Worm (Caenorhabditis elegans): ENCODE results near the gene nas-31.
A peak's percentile ranks its signal among the peaks of the same experiment; 100 is the strongest.

The nas-31 gene

DNA sequence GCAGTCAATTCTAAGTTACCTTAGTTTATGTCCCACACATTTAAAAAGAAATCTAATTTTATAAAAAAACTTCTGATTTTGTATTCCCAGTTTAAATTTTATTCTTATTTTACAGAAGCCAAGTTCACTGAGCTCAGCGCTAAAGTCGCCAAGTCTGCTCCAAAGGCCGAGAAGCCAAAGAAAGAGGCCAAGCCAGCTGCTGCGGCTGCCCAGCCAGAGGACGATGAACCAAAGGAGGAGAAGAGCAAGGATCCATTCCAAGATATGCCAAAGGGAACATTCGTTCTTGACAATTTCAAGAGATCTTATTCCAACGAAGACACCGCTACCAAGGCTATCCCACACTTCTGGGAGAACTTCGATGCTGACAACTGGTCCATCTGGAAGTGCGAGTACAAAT lies 45.2 kb upstream of the nas-31 start (continued):
- TF ChIP-seq attf-3 (GFP tag; conservative IDR thresholded peaks at IDR 0.05) (no peak), snpc-4 (GFP tag; optimal IDR thresholded peaks at IDR 0.05) (no peak), snpc-4 (tag; optimal IDR thresholded peaks at IDR 0.05) (peak in 1 of 4 experiments; percentile 54), ztf-22 (GFP tag; optimal IDR thresholded peaks at IDR 0.05) (no peak), snpc-1.3 (tag; optimal IDR thresholded peaks at IDR 0.05; ENCODE audit: insufficient read depth) (no peak), ceh-40 (GFP tag; IDR thresholded peaks at IDR 0.05) (no peak), ceh-79 (tag; optimal IDR thresholded peaks at IDR 0.05) (no peak), F37B4.10 (GFP tag; IDR thresholded peaks at IDR 0.05) (no peak), die-1 (tag; optimal IDR thresholded peaks at IDR 0.05) (no peak), Y53G8AR.9 (GFP tag; conservative IDR thresholded peaks at IDR 0.05) (no peak), sptf-2 (GFP tag; optimal IDR thresholded peaks at IDR 0.05) (no peak), lin-54 (GFP tag; optimal IDR thresholded peaks at IDR 0.05) (no peak), Y67H2A.10 (GFP tag; conservative IDR thresholded peaks at IDR 0.05) (no peak), lin-40 (tag; optimal IDR thresholded peaks at IDR 0.05) (no peak), ceh-58 (GFP tag; IDR thresholded peaks at IDR 0.05) (no peak), repo-1 (tag; optimal IDR thresholded peaks at IDR 0.05) (peak; percentile 8), dpff-1 (tag; optimal IDR thresholded peaks at IDR 0.05) (no peak), madf-3 (GFP tag; IDR thresholded peaks at IDR 0.05) (peak; percentile 14; the same call in 1 of the 2 replicates), Y95B8A.8 (GFP tag; IDR thresholded peaks at IDR 0.05) (no peak), chd-7 (tag; optimal IDR thresholded peaks at IDR 0.05) (peak; percentile 37), F23B12.7 (tag; optimal IDR thresholded peaks at IDR 0.05; ENCODE audit: insufficient read depth) (no peak), B0336.3 (GFP tag; IDR thresholded peaks at IDR 0.05) (0 out of 2 replicates have a peak, but pooled peaks have one; percentile 53), cebp-1 (GFP tag; IDR thresholded peaks at IDR 0.05) (no peak), cebp-1 (tag; optimal IDR thresholded peaks at IDR 0.05) (no peak), nfya-1 (tag; optimal IDR thresholded peaks at IDR 0.05; ENCODE audit: borderline replicate concordance, insufficient read depth) (no peak), akir-1 (GFP tag; optimal IDR thresholded peaks at IDR 0.05) (no peak), F10E7.11 (tag; optimal IDR thresholded peaks at IDR 0.05) (no peak), lin-35 (GFP tag; optimal IDR thresholded peaks at IDR 0.05) (no peak), ztf-25 (GFP tag; IDR thresholded peaks at IDR 0.05) (no peak), fkh-3 (tag; optimal IDR thresholded peaks at IDR 0.05) (no peak), bed-2 (GFP tag; IDR thresholded peaks at IDR 0.05) (no peak), dpl-1 (GFP tag; optimal IDR thresholded peaks at IDR 0.05) (no peak), xnd-1 (tag; optimal IDR thresholded peaks at IDR 0.05) (no peak), nfyb-1 (GFP tag; IDR thresholded peaks at IDR 0.05) (0 out of 2 replicates have a peak, but pooled peaks have one; percentile 23), F57C9.4 (tag; optimal IDR thresholded peaks at IDR 0.05) (no peak), ceh-91 (GFP tag; IDR thresholded peaks at IDR 0.05) (no peak), mel-28 (tag; optimal IDR thresholded peaks at IDR 0.05; ENCODE audit: borderline replicate concordance) (no peak), F52B5.7 (tag; optimal IDR thresholded peaks at IDR 0.05) (no peak)

DNA sequence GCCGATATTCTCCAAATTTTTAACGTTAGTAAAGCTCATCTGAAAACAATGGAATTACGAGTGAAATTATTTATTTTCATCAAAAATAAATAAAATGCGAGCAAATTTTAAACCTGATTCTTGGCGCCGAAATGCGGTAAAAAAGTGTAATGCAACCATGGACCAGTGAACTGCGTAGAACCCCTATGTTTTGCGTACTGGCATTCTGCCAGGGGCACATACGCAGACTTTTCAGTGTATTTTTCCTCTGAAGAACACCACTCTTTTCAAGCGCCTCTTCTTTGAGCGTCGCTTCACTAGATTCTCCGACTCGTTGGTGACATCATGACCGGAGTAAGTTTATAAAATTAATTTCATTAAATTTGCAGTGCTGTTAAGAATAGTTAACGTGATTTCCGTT lies 43.9 kb upstream of the nas-31 start, which contains the start of the genes ctf-4 and eef-1G:
TSS of gene ctf-4 (minus strand) at position 39 of the 400 bp plus-strand sequence.
TSS of gene eef-1G (plus strand) at position 219 of the 400 bp plus-strand sequence.
- peak; percentile 61; the same call in 1 of the 2 replicates for TF ChIP-seq cebp-1 (GFP tag; IDR thresholded peaks at IDR 0.05)
- TF ChIP-seq cebp-1 (tag; optimal IDR thresholded peaks at IDR 0.05) = peak; percentile 88
- peak; percentile 82 for TF ChIP-seq D2030.7 (GFP tag; IDR thresholded peaks at IDR 0.05)
- TF ChIP-seq ceh-79 (tag; optimal IDR thresholded peaks at IDR 0.05) = no peak
- no peak for TF ChIP-seq B0261.1 (tag; optimal IDR thresholded peaks at IDR 0.05)
- TF ChIP-seq lir-1 (GFP tag; conservative IDR thresholded peaks at IDR 0.05) = peak; percentile 75
- 0 out of 2 replicates have a peak, but pooled peaks have one; percentile 7 for TF ChIP-seq aptf-2 (GFP tag; conservative IDR thresholded peaks at IDR 0.05)
- peak; percentile 77 for TF ChIP-seq ceh-100 (GFP tag; IDR thresholded peaks at IDR 0.05)
- TF ChIP-seq lin-26 (GFP tag; IDR thresholded peaks at IDR 0.05) = peak; percentile 55; the same call in 1 of the 2 replicates
- TF ChIP-seq ceh-27 (GFP tag; optimal IDR thresholded peaks at IDR 0.05) = peak; percentile 93
- no peak for TF ChIP-seq Y53F4B.3 (GFP tag; IDR thresholded peaks at IDR 0.05)
- no peak for TF ChIP-seq bed-1 (GFP tag; IDR thresholded peaks at IDR 0.05)
- TF ChIP-seq lin-54 (GFP tag; optimal IDR thresholded peaks at IDR 0.05) = peak; percentile 95
- peak; percentile 78 for TF ChIP-seq somi-1 (GFP tag; optimal IDR thresholded peaks at IDR 0.05)
- TF ChIP-seq snpc-4 (GFP tag; optimal IDR thresholded peaks at IDR 0.05) = peak; percentile 71
- TF ChIP-seq snpc-4 (tag; optimal IDR thresholded peaks at IDR 0.05) = peak; percentile 65 to 84 (median 80)
- no peak for TF ChIP-seq mel-28 (tag; optimal IDR thresholded peaks at IDR 0.05; ENCODE audit: borderline replicate concordance)
- peak; percentile 93 for TF ChIP-seq tlf-1 (GFP tag; optimal IDR thresholded peaks at IDR 0.05)

Measured in whole organism, young adult.